Fruit fly (Drosophila melanogaster) whole organism, prepupa: ENCODE measurements around the gene CG17359.

ENCODE experiments used
- CG10631 ChIP-seq: fragments of 200-800 bp; sonication (Bioruptor generic); optimal IDR thresholded peaks from 2 replicates; lab custom pipeline; 2016; ENCODE audit warnings: missing biosample characterization, missing genetic modification characterization
- CG11294 ChIP-seq: fragments of 200-800 bp; sonication (Bioruptor generic); IDR thresholded peaks from 2 replicates; pipeline ENCODE4 v1.3.6; 2022; ENCODE audit warnings: missing biosample characterization, missing genetic modification characterization
- CG34406 ChIP-seq: fragments of 200-800 bp; sonication (Bioruptor generic); optimal IDR thresholded peaks from 3 replicates; lab custom pipeline; 2016; ENCODE audit warnings: missing biosample characterization, missing genetic modification characterization
- Ets21C ChIP-seq: fragments of 200-800 bp; sonication (Bioruptor generic); optimal IDR thresholded peaks from 3 replicates; lab custom pipeline; 2016; ENCODE audit warnings: missing biosample characterization, missing genetic modification characterization
- Lpt ChIP-seq: fragments of 200-800 bp; sonication (Bioruptor generic); optimal IDR thresholded peaks from 3 replicates; lab custom pipeline; 2016; ENCODE audit warnings: missing biosample characterization, missing genetic modification characterization
- Met ChIP-seq: fragments of 200-800 bp; sonication (Bioruptor generic); optimal IDR thresholded peaks from 3 replicates; lab custom pipeline; 2016; ENCODE audit warnings: missing biosample characterization, missing genetic modification characterization
- OdsH ChIP-seq: fragments of 200-800 bp; sonication (Bioruptor generic); optimal IDR thresholded peaks from 3 replicates; lab custom pipeline; 2016; ENCODE audit warnings: missing biosample characterization, missing genetic modification characterization
- dac ChIP-seq: fragments of 200-800 bp; sonication (Bioruptor generic); optimal IDR thresholded peaks from 2 replicates; lab custom pipeline; 2017; ENCODE audit warnings: missing biosample characterization, mild to moderate bottlenecking, missing genetic modification characterization

dm6 chr3L:13996992-13997391 lies 2.1 kb downstream of the CG17359 start, which contains the start of gene CG17361:
- TF ChIP-seq Ets21C (GFP tag; lab: Kevin White, UChicago) (no peak), OdsH (GFP tag; lab: Kevin White, UChicago) (no peak), Met (no peak), dac (GFP tag; lab: Kevin White, UChicago) (no peak), Lpt (GFP tag; lab: Kevin White, UChicago) (no peak), CG11294 (GFP tag; lab: Robert Waterston, UW) (no peak), CG34406 (GFP tag; lab: Kevin White, UChicago) (no peak), CG10631 (GFP tag; lab: Kevin White, UChicago) (no peak)
